Fruit fly (Drosophila melanogaster): Measurements from ENCODE around the gene CDK2AP1.

CDK2AP1 gene

dm6 chrX:11137566-11138186, at the start of gene CDK2AP1 (continued):
- TF ChIP-seq mld (GFP tag; IDR thresholded peaks at IDR 0.05; ENCODE audit: partially characterized antibody) (peak; percentile 70), CG17802 (tag; optimal IDR thresholded peaks at IDR 0.05) (peak; percentile 86), CG16863 (GFP tag; optimal IDR thresholded peaks at IDR 0.05) (peak; percentile 12), CG18476 (GFP tag; optimal IDR thresholded peaks at IDR 0.05) (no peak), ind (GFP tag; optimal IDR thresholded peaks at IDR 0.05) (peak; percentile 18), Opbp (GFP tag; IDR thresholded peaks at IDR 0.05; ENCODE audit: partially characterized antibody) (peak; percentile 74), sqz (GFP tag; optimal IDR thresholded peaks at IDR 0.05) (no peak), Oaz (GFP tag; IDR thresholded peaks at IDR 0.05) (no peak), B-H2 (GFP tag; optimal IDR thresholded peaks at IDR 0.05) (peak; percentile 11), Dip2 (GFP tag; IDR thresholded peaks at IDR 0.05) (no peak), ERR (GFP tag; optimal IDR thresholded peaks at IDR 0.05) (no peak), salm (tag; optimal IDR thresholded peaks at IDR 0.05) (no peak), CG9932 (GFP tag; IDR thresholded peaks at IDR 0.05) (peak; percentile 55; the same call in 1 of the 2 replicates), hkb (optimal IDR thresholded peaks at IDR 0.05) (no peak), hkb (GFP tag; IDR thresholded peaks at IDR 0.05) (peak; percentile 25; the same call in 1 of the 2 replicates), CG4424 (GFP tag; optimal IDR thresholded peaks at IDR 0.05) (no peak), ftz-f1 (GFP tag; optimal IDR thresholded peaks at IDR 0.05) (no peak), tup (GFP tag; optimal IDR thresholded peaks at IDR 0.05) (no peak), her (GFP tag; optimal IDR thresholded peaks at IDR 0.05) (peak; percentile 50), pita (GFP tag; optimal IDR thresholded peaks at IDR 0.05) (no peak), en (GFP tag; optimal IDR thresholded peaks at IDR 0.05) (no peak), Pdp1 (GFP tag; optimal IDR thresholded peaks at IDR 0.05) (peak; percentile 20 to 46), ro (GFP tag; IDR thresholded peaks at IDR 0.05) (no peak), scrt (GFP tag; optimal IDR thresholded peaks at IDR 0.05) (no peak), CG2678 (tag; optimal IDR thresholded peaks at IDR 0.05) (peak; percentile 35), bsh (GFP tag; optimal IDR thresholded peaks at IDR 0.05) (peak in 1 of 2 experiments; percentile 7), CG10321 (GFP tag; IDR thresholded peaks at IDR 0.05) (no peak), CG5180 (GFP tag; optimal IDR thresholded peaks at IDR 0.05) (no peak), mam (GFP tag; optimal IDR thresholded peaks at IDR 0.05) (peak; percentile 60), jumu (GFP tag; optimal IDR thresholded peaks at IDR 0.05) (peak; percentile 48), Bgb (GFP tag; IDR thresholded peaks at IDR 0.05; ENCODE audit: partially characterized antibody) (peak; percentile 70), trem (tag; optimal IDR thresholded peaks at IDR 0.05) (peak; percentile 44), CG15601 (tag; optimal IDR thresholded peaks at IDR 0.05) (no peak), schlank (tag; optimal IDR thresholded peaks at IDR 0.05) (no peak), rib (GFP tag; IDR thresholded peaks at IDR 0.05) (no peak), CG9876 (GFP tag; optimal IDR thresholded peaks at IDR 0.05) (no peak), CG6254 (GFP tag; optimal IDR thresholded peaks at IDR 0.05) (no peak), CHES-1-like (GFP tag; optimal IDR thresholded peaks at IDR 0.05) (peak; percentile 13), HLH54F (GFP tag; optimal IDR thresholded peaks at IDR 0.05) (peak; percentile 42), ken (GFP tag; IDR thresholded peaks at IDR 0.05) (0 out of 3 replicates have a peak, but pooled peaks have one; percentile 10), Dek (tag; optimal IDR thresholded peaks at IDR 0.05) (peak; percentile 39), CG2129 (GFP tag; IDR thresholded peaks at IDR 0.05; ENCODE audit: partially characterized antibody) (peak; percentile 27; the same call in 1 of the 2 replicates), run (tag; optimal IDR thresholded peaks at IDR 0.05) (no peak)

Measured in whole organism, embryonic.